Fruit fly (Drosophila melanogaster) whole organism, prepupa: Measurements from ENCODE around the gene Prp4k.
A peak's percentile ranks its signal among the peaks of the same experiment; 100 is the strongest.

ENCODE experiments used
- Blimp-1 ChIP-seq: fragments of 200-800 bp; sonication (Bioruptor generic); optimal IDR thresholded peaks from 3 replicates; lab custom pipeline; 2017; ENCODE audit warnings: missing biosample characterization, missing genetic modification characterization, mild to moderate bottlenecking, moderate library complexity, missing genetic modification reagents
- CG10631 ChIP-seq: fragments of 200-800 bp; sonication (Bioruptor generic); optimal IDR thresholded peaks from 2 replicates; lab custom pipeline; 2016; ENCODE audit warnings: missing biosample characterization, missing genetic modification characterization
- CG10669 ChIP-seq: fragments of 200-800 bp; sonication (Bioruptor generic); optimal IDR thresholded peaks from 3 replicates; lab custom pipeline; 2018; ENCODE audit warnings: missing biosample characterization, mild to moderate bottlenecking, missing genetic modification characterization, moderate library complexity
- CG11294 ChIP-seq: fragments of 200-800 bp; sonication (Bioruptor generic); IDR thresholded peaks from 2 replicates; pipeline ENCODE4 v1.3.6; 2022; ENCODE audit warnings: missing biosample characterization, missing genetic modification characterization
- CG11902 ChIP-seq: fragments of 200-800 bp; sonication (Bioruptor generic); optimal IDR thresholded peaks from 3 replicates; lab custom pipeline; 2016; ENCODE audit warnings: missing biosample characterization, missing genetic modification characterization
- CG15336 ChIP-seq: fragments of 200-800 bp; sonication (Bioruptor generic); IDR thresholded peaks from 2 replicates; pipeline ENCODE4 v1.3.6; 2022; ENCODE audit warnings: missing biosample characterization, missing genetic modification characterization
- CG16779 ChIP-seq: fragments of 200-800 bp; sonication (Bioruptor generic); optimal IDR thresholded peaks from 3 replicates; lab custom pipeline; 2017; ENCODE audit warnings: missing biosample characterization, mild to moderate bottlenecking, missing genetic modification characterization
- CG3032 ChIP-seq: fragments of 200-800 bp; optimal IDR thresholded peaks from 2 replicates; lab custom pipeline; 2019; ENCODE audit warnings: missing biosample characterization, mild to moderate bottlenecking, missing genetic modification characterization, moderate library complexity
- CG31627 ChIP-seq: fragments of 200-800 bp; sonication (Bioruptor generic); optimal IDR thresholded peaks from 3 replicates; lab custom pipeline; 2016; ENCODE audit warnings: missing biosample characterization, missing genetic modification characterization
- CG32006 ChIP-seq: fragments of 200-800 bp; sonication (Bioruptor generic); optimal IDR thresholded peaks from 3 replicates; lab custom pipeline; 2017; ENCODE audit warnings: missing biosample characterization, mild to moderate bottlenecking, missing genetic modification characterization
- CG34406 ChIP-seq: fragments of 200-800 bp; sonication (Bioruptor generic); optimal IDR thresholded peaks from 3 replicates; lab custom pipeline; 2016; ENCODE audit warnings: missing biosample characterization, missing genetic modification characterization
- CG3919 ChIP-seq: fragments of 200-800 bp; sonication (Bioruptor generic); optimal IDR thresholded peaks from 3 replicates; lab custom pipeline; 2016; ENCODE audit warnings: missing biosample characterization, missing genetic modification characterization
- CG6163 ChIP-seq: fragments of 200-800 bp; sonication (Bioruptor generic); IDR thresholded peaks from 3 replicates; pipeline ENCODE4 v1.3.6; 2022; ENCODE audit warnings: missing biosample characterization, missing genetic modification characterization
- CG6276 ChIP-seq: fragments of 200-800 bp; sonication (Bioruptor generic); optimal IDR thresholded peaks from 2 replicates; lab custom pipeline; 2017; ENCODE audit warnings: missing biosample characterization, mild to moderate bottlenecking, missing genetic modification characterization
- CG6792 ChIP-seq: fragments of 200-800 bp; sonication (Bioruptor generic); optimal IDR thresholded peaks from 3 replicates; lab custom pipeline; 2016; ENCODE audit warnings: missing biosample characterization, missing genetic modification characterization
- CG6808 ChIP-seq: fragments of 200-800 bp; sonication (Bioruptor generic); optimal IDR thresholded peaks from 3 replicates; lab custom pipeline; 2017; ENCODE audit warnings: missing biosample characterization, missing genetic modification characterization, mild to moderate bottlenecking, moderate library complexity, missing genetic modification reagents
- CG6854 ChIP-seq: fragments of 200-800 bp; sonication (Bioruptor generic); optimal IDR thresholded peaks from 2 replicates; lab custom pipeline; 2017; ENCODE audit warnings: missing biosample characterization, mild to moderate bottlenecking, missing genetic modification characterization
- CG8119 ChIP-seq: fragments of 200-800 bp; sonication (Bioruptor generic); IDR thresholded peaks from 3 replicates; pipeline ENCODE4 v1.3.6; 2022; ENCODE audit warnings: missing biosample characterization, missing genetic modification characterization
- CG8319 ChIP-seq: fragments of 200-800 bp; sonication (Bioruptor generic); optimal IDR thresholded peaks from 3 replicates; lab custom pipeline; 2016; ENCODE audit warnings: missing biosample characterization, missing genetic modification characterization
- CG9139 ChIP-seq: fragments of 200-800 bp; sonication (Bioruptor generic); optimal IDR thresholded peaks from 3 replicates; lab custom pipeline; 2017; ENCODE audit warnings: missing biosample characterization, mild to moderate bottlenecking, missing genetic modification characterization
- Eip75B ChIP-seq: fragments of 200-800 bp; sonication (Bioruptor generic); optimal IDR thresholded peaks from 3 replicates; lab custom pipeline; 2016; ENCODE audit warnings: missing biosample characterization, missing genetic modification characterization
- Eip78C ChIP-seq: fragments of 200-800 bp; sonication (Bioruptor generic); peaks from one replicate; lab custom pipeline; 2016; ENCODE audit warnings: missing biosample characterization, missing genetic modification characterization
- Eip93F ChIP-seq: fragments of 200-800 bp; sonication (Bioruptor generic); optimal IDR thresholded peaks from 2 replicates; lab custom pipeline; 2016; ENCODE audit warnings: missing biosample characterization, mild to moderate bottlenecking, missing genetic modification characterization
- Ets21C ChIP-seq: fragments of 200-800 bp; sonication (Bioruptor generic); optimal IDR thresholded peaks from 3 replicates; lab custom pipeline; 2016; ENCODE audit warnings: missing biosample characterization, missing genetic modification characterization
- Ets96B ChIP-seq: fragments of 200-800 bp; optimal IDR thresholded peaks from 2 replicates; lab custom pipeline; 2019; ENCODE audit warnings: missing biosample characterization, mild to moderate bottlenecking, missing genetic modification characterization, moderate library complexity
- Gug ChIP-seq: fragments of 200-800 bp; sonication (Bioruptor generic); IDR thresholded peaks from 2 replicates; pipeline ENCODE4 v1.3.6; 2022; ENCODE audit warnings: missing biosample characterization, missing genetic modification characterization
- Hr38 ChIP-seq: sonication (Bioruptor generic); optimal IDR thresholded peaks from 2 replicates; lab custom pipeline; 2016; ENCODE audit warnings: missing biosample characterization, missing genetic modification characterization
- Hr4 ChIP-seq: fragments of 200-800 bp; sonication (Bioruptor generic); optimal IDR thresholded peaks from 3 replicates; lab custom pipeline; 2016; ENCODE audit warnings: missing biosample characterization, missing genetic modification characterization
- Lpt ChIP-seq: fragments of 200-800 bp; sonication (Bioruptor generic); optimal IDR thresholded peaks from 3 replicates; lab custom pipeline; 2016; ENCODE audit warnings: missing biosample characterization, missing genetic modification characterization
- Met ChIP-seq: fragments of 200-800 bp; sonication (Bioruptor generic); optimal IDR thresholded peaks from 3 replicates; lab custom pipeline; 2016; ENCODE audit warnings: missing biosample characterization, missing genetic modification characterization
- OdsH ChIP-seq: fragments of 200-800 bp; sonication (Bioruptor generic); optimal IDR thresholded peaks from 3 replicates; lab custom pipeline; 2016; ENCODE audit warnings: missing biosample characterization, missing genetic modification characterization
- Smox ChIP-seq: fragments of 200-800 bp; sonication (Bioruptor generic); optimal IDR thresholded peaks from 3 replicates; lab custom pipeline; 2016; ENCODE audit warnings: missing biosample characterization, missing genetic modification characterization
- Sox102F ChIP-seq: fragments of 200-800 bp; sonication (Bioruptor generic); optimal IDR thresholded peaks from 2 replicates; lab custom pipeline; 2016; ENCODE audit warnings: missing biosample characterization, mild to moderate bottlenecking, missing genetic modification characterization
- Sox15 ChIP-seq: fragments of 200-800 bp; sonication (Bioruptor generic); optimal IDR thresholded peaks from 3 replicates; lab custom pipeline; 2016; ENCODE audit warnings: missing biosample characterization, missing genetic modification characterization
- achi ChIP-seq: fragments of 200-800 bp; sonication (Bioruptor generic); optimal IDR thresholded peaks from 3 replicates; lab custom pipeline; 2016; ENCODE audit warnings: missing biosample characterization, missing genetic modification characterization
- dac ChIP-seq: fragments of 200-800 bp; sonication (Bioruptor generic); optimal IDR thresholded peaks from 2 replicates; lab custom pipeline; 2017; ENCODE audit warnings: missing biosample characterization, mild to moderate bottlenecking, missing genetic modification characterization
- esn ChIP-seq: fragments of 200-800 bp; sonication (Bioruptor generic); optimal IDR thresholded peaks from 2 replicates; lab custom pipeline; 2016; ENCODE audit warnings: missing biosample characterization, mild to moderate bottlenecking, missing genetic modification characterization, moderate library complexity
- fd59A ChIP-seq: fragments of 200-800 bp; sonication (Bioruptor generic); optimal IDR thresholded peaks from 2 replicates; lab custom pipeline; 2017; ENCODE audit warnings: missing biosample characterization, mild to moderate bottlenecking, missing genetic modification characterization, missing genetic modification reagents
- fd85E ChIP-seq: fragments of 200-800 bp; sonication (Bioruptor generic); optimal IDR thresholded peaks from 3 replicates; lab custom pipeline; 2016; ENCODE audit warnings: missing biosample characterization, missing genetic modification characterization
- fkh ChIP-seq: fragments of 200-800 bp; sonication (Bioruptor generic); optimal IDR thresholded peaks from 3 replicates; lab custom pipeline; 2017; ENCODE audit warnings: missing biosample characterization, mild to moderate bottlenecking, missing genetic modification characterization, moderate library complexity
- lz ChIP-seq: fragments of 200-800 bp; sonication (Bioruptor generic); optimal IDR thresholded peaks from 3 replicates; lab custom pipeline; 2016; ENCODE audit warnings: missing biosample characterization, missing genetic modification characterization
- net ChIP-seq: fragments of 200-800 bp; sonication (Bioruptor generic); optimal IDR thresholded peaks from 3 replicates; lab custom pipeline; 2016; ENCODE audit warnings: missing biosample characterization, missing genetic modification characterization
- pdm3 ChIP-seq: fragments of 200-800 bp; sonication (Bioruptor generic); optimal IDR thresholded peaks from 3 replicates; lab custom pipeline; 2016; ENCODE audit warnings: missing biosample characterization, missing genetic modification characterization
- spab ChIP-seq: fragments of 200-800 bp; sonication (Bioruptor generic); optimal IDR thresholded peaks from 2 replicates; lab custom pipeline; 2017; ENCODE audit warnings: missing biosample characterization, mild to moderate bottlenecking, missing genetic modification characterization, missing genetic modification reagents
- ss ChIP-seq, 2 experiments: fragments of 200-800 bp; sonication (Bioruptor generic); optimal IDR thresholded peaks; 2 replicates in 1 of 2; 3 replicates in 1 of 2; lab custom pipeline; 2017 to 2018; ENCODE audit warnings: mild to moderate bottlenecking in 2 of 2, missing biosample characterization in 2 of 2, missing genetic modification characterization in 2 of 2, moderate library complexity in 1 of 2
- svp ChIP-seq: fragments of 200-800 bp; sonication (Bioruptor generic); peaks from one replicate; lab custom pipeline; 2016; ENCODE audit warnings: missing biosample characterization, missing genetic modification characterization
- vri ChIP-seq: fragments of 200-800 bp; sonication (Bioruptor generic); optimal IDR thresholded peaks from 3 replicates; lab custom pipeline; 2016; ENCODE audit warnings: missing biosample characterization, mild to moderate bottlenecking, missing genetic modification characterization

Prp4k gene

dm6 chr3L:166789-167132 is 44.5 kb downstream of the Prp4k start (continued):
- no peak for TF ChIP-seq CG11294
- no peak for TF ChIP-seq CG15336 (GFP tag; lab: Robert Waterston, UW)
- no peak for TF ChIP-seq fkh (GFP tag; lab: Kevin White, UChicago)
- TF ChIP-seq Sox15 (GFP tag; lab: Kevin White, UChicago): no peak
- TF ChIP-seq lz (GFP tag; lab: Kevin White, UChicago): peak; percentile 35
- peak; percentile 49 for TF ChIP-seq esn
- TF ChIP-seq CG6163 (GFP tag; lab: Robert Waterston, UW): no peak
- TF ChIP-seq pdm3: no peak
- TF ChIP-seq Ets21C (GFP tag; lab: Kevin White, UChicago): no peak
- no peak for TF ChIP-seq achi (GFP tag; lab: Kevin White, UChicago)
- no peak for TF ChIP-seq CG8319 (GFP tag; lab: Kevin White, UChicago)
- no peak for TF ChIP-seq CG10669
- no peak for TF ChIP-seq net
- no peak for TF ChIP-seq ss (GFP tag; optimal IDR thresholded peaks at IDR 0.05; lab: Kevin White, UChicago)
- no peak for TF ChIP-seq CG6854
- no peak for TF ChIP-seq CG6792 (GFP tag; lab: Kevin White, UChicago)
- TF ChIP-seq Hr38 (GFP tag; lab: Kevin White, UChicago): no peak
- peak; percentile 1 for TF ChIP-seq CG31627
- no peak for TF ChIP-seq dac (GFP tag; lab: Kevin White, UChicago)
- TF ChIP-seq CG10631 (GFP tag; lab: Kevin White, UChicago): no peak
- TF ChIP-seq fd59A (GFP tag; lab: Kevin White, UChicago): no peak
- TF ChIP-seq CG6276 (GFP tag; lab: Kevin White, UChicago): no peak
- no peak for TF ChIP-seq fd85E (GFP tag; lab: Kevin White, UChicago)

- TF ChIP-seq Hr4: peak; percentile 66
- TF ChIP-seq CG6808: peak; percentile 32
- TF ChIP-seq fd85E (GFP tag; lab: Kevin White, UChicago): no peak
- TF ChIP-seq fkh (GFP tag; lab: Kevin White, UChicago): peak; percentile 64
- peak; percentile 34 for TF ChIP-seq CG10669
- 0 out of 2 replicates have a peak, but pooled peaks have one; percentile 8 for TF ChIP-seq Gug (GFP tag; lab: Robert Waterston, UW)
- TF ChIP-seq Ets96B (tag; lab: Kevin White, UChicago): peak; percentile 45
- TF ChIP-seq Sox15 (GFP tag; lab: Kevin White, UChicago): peak; percentile 9
- TF ChIP-seq CG9139 (GFP tag; lab: Kevin White, UChicago): no peak
- TF ChIP-seq CG32006: peak; percentile 67
- peak; percentile 60 for TF ChIP-seq Lpt (GFP tag; lab: Kevin White, UChicago)
- TF ChIP-seq Eip93F (GFP tag; lab: Kevin White, UChicago): no peak
- peak; percentile 54 for TF ChIP-seq Met
- TF ChIP-seq Hr38 (GFP tag; lab: Kevin White, UChicago): no peak
- no peak for TF ChIP-seq CG16779 (tag; lab: Kevin White, UChicago)
- TF ChIP-seq spab (GFP tag; lab: Kevin White, UChicago): no peak
- TF ChIP-seq esn: peak; percentile 65
- TF ChIP-seq Sox102F (GFP tag; lab: Kevin White, UChicago): peak; percentile 55
- TF ChIP-seq CG34406 (GFP tag; lab: Kevin White, UChicago): peak; percentile 21
- TF ChIP-seq fd59A (GFP tag; lab: Kevin White, UChicago): peak; percentile 26
- TF ChIP-seq Eip75B: peak; percentile 63
- TF ChIP-seq CG3032 (tag; lab: Kevin White, UChicago): peak; percentile 29
- no peak for TF ChIP-seq pdm3
- peak; percentile 57 for TF ChIP-seq CG10631 (GFP tag; lab: Kevin White, UChicago)
- TF ChIP-seq Smox (GFP tag; lab: Kevin White, UChicago): peak; percentile 26
- peak; percentile 33 for TF ChIP-seq Ets21C (GFP tag; lab: Kevin White, UChicago)
- TF ChIP-seq Eip78C: peak; percentile 91
- TF ChIP-seq OdsH (GFP tag; lab: Kevin White, UChicago): peak; percentile 47
- TF ChIP-seq CG6792 (GFP tag; lab: Kevin White, UChicago): peak; percentile 59
- TF ChIP-seq net: peak; percentile 45
- peak; percentile 65 for TF ChIP-seq CG3919
- TF ChIP-seq svp (GFP tag; lab: Kevin White, UChicago): peak; percentile 81
- peak; percentile 35 for TF ChIP-seq CG31627
- TF ChIP-seq CG6276 (GFP tag; lab: Kevin White, UChicago): peak; percentile 62
- TF ChIP-seq CG11902 (GFP tag; lab: Kevin White, UChicago): peak; percentile 24
- peak; percentile 54 for TF ChIP-seq lz (GFP tag; lab: Kevin White, UChicago)
- TF ChIP-seq vri (GFP tag; lab: Kevin White, UChicago): peak; percentile 36
- TF ChIP-seq Blimp-1: no peak
- TF ChIP-seq CG8119 (GFP tag; lab: Robert Waterston, UW): peak; percentile 54; the same call in 1 of the 3 replicates
Observed at dm6 chr3L:165981-166788, 45.1 kb downstream of the Prp4k start.
